Fruit fly (Drosophila melanogaster) whole organism, prepupa: ENCODE results near the gene CG46025.
A peak's percentile ranks its signal among the peaks of the same experiment; 100 is the strongest.

Source experiments
- Blimp-1 ChIP-seq: fragments of 200-800 bp; sonication (Bioruptor generic); optimal IDR thresholded peaks from 3 replicates; lab custom pipeline; 2017; ENCODE audit warnings: missing biosample characterization, missing genetic modification characterization, mild to moderate bottlenecking, moderate library complexity, missing genetic modification reagents
- CG10631 ChIP-seq: fragments of 200-800 bp; sonication (Bioruptor generic); optimal IDR thresholded peaks from 2 replicates; lab custom pipeline; 2016; ENCODE audit warnings: missing biosample characterization, missing genetic modification characterization
- CG15336 ChIP-seq: fragments of 200-800 bp; sonication (Bioruptor generic); IDR thresholded peaks from 2 replicates; pipeline ENCODE4 v1.3.6; 2022; ENCODE audit warnings: missing biosample characterization, missing genetic modification characterization
- CG16779 ChIP-seq: fragments of 200-800 bp; sonication (Bioruptor generic); optimal IDR thresholded peaks from 3 replicates; lab custom pipeline; 2017; ENCODE audit warnings: missing biosample characterization, mild to moderate bottlenecking, missing genetic modification characterization
- CG3032 ChIP-seq: fragments of 200-800 bp; optimal IDR thresholded peaks from 2 replicates; lab custom pipeline; 2019; ENCODE audit warnings: missing biosample characterization, mild to moderate bottlenecking, missing genetic modification characterization, moderate library complexity
- CG32006 ChIP-seq: fragments of 200-800 bp; sonication (Bioruptor generic); optimal IDR thresholded peaks from 3 replicates; lab custom pipeline; 2017; ENCODE audit warnings: missing biosample characterization, mild to moderate bottlenecking, missing genetic modification characterization
- CG6808 ChIP-seq: fragments of 200-800 bp; sonication (Bioruptor generic); optimal IDR thresholded peaks from 3 replicates; lab custom pipeline; 2017; ENCODE audit warnings: missing biosample characterization, missing genetic modification characterization, mild to moderate bottlenecking, moderate library complexity, missing genetic modification reagents
- CG9139 ChIP-seq: fragments of 200-800 bp; sonication (Bioruptor generic); optimal IDR thresholded peaks from 3 replicates; lab custom pipeline; 2017; ENCODE audit warnings: missing biosample characterization, mild to moderate bottlenecking, missing genetic modification characterization
- Eip78C ChIP-seq: fragments of 200-800 bp; sonication (Bioruptor generic); peaks from one replicate; lab custom pipeline; 2016; ENCODE audit warnings: missing biosample characterization, missing genetic modification characterization
- Hr4 ChIP-seq: fragments of 200-800 bp; sonication (Bioruptor generic); optimal IDR thresholded peaks from 3 replicates; lab custom pipeline; 2016; ENCODE audit warnings: missing biosample characterization, missing genetic modification characterization
- Lpt ChIP-seq: fragments of 200-800 bp; sonication (Bioruptor generic); optimal IDR thresholded peaks from 3 replicates; lab custom pipeline; 2016; ENCODE audit warnings: missing biosample characterization, missing genetic modification characterization
- OdsH ChIP-seq: fragments of 200-800 bp; sonication (Bioruptor generic); optimal IDR thresholded peaks from 3 replicates; lab custom pipeline; 2016; ENCODE audit warnings: missing biosample characterization, missing genetic modification characterization
- Sox15 ChIP-seq: fragments of 200-800 bp; sonication (Bioruptor generic); optimal IDR thresholded peaks from 3 replicates; lab custom pipeline; 2016; ENCODE audit warnings: missing biosample characterization, missing genetic modification characterization
- achi ChIP-seq: fragments of 200-800 bp; sonication (Bioruptor generic); optimal IDR thresholded peaks from 3 replicates; lab custom pipeline; 2016; ENCODE audit warnings: missing biosample characterization, missing genetic modification characterization
- cyc ChIP-seq: fragments of 200-800 bp; sonication (Bioruptor generic); optimal IDR thresholded peaks from 3 replicates; lab custom pipeline; 2016; ENCODE audit warnings: missing biosample characterization, missing genetic modification characterization
- dsx ChIP-seq: fragments of 200-800 bp; optimal IDR thresholded peaks from 3 replicates; lab custom pipeline; 2019; ENCODE audit warnings: missing biosample characterization, mild to moderate bottlenecking, missing genetic modification characterization, moderate library complexity; ENCODE audit not compliant: poor library complexity, severe bottlenecking
- eg ChIP-seq: fragments of 200-800 bp; sonication (Bioruptor generic); IDR thresholded peaks from 3 replicates; pipeline ENCODE4 v1.3.6; 2022; ENCODE audit warnings: missing biosample characterization, missing genetic modification characterization
- fd85E ChIP-seq: fragments of 200-800 bp; sonication (Bioruptor generic); optimal IDR thresholded peaks from 3 replicates; lab custom pipeline; 2016; ENCODE audit warnings: missing biosample characterization, missing genetic modification characterization
- fkh ChIP-seq: fragments of 200-800 bp; sonication (Bioruptor generic); optimal IDR thresholded peaks from 3 replicates; lab custom pipeline; 2017; ENCODE audit warnings: missing biosample characterization, mild to moderate bottlenecking, missing genetic modification characterization, moderate library complexity
- salr ChIP-seq, 2 experiments: fragments of 200-800 bp; sonication (Bioruptor generic); optimal IDR thresholded peaks; 3 replicates each; lab custom pipeline; 2016 to 2018; ENCODE audit warnings: missing biosample characterization in 2 of 2, missing genetic modification characterization in 2 of 2, mild to moderate bottlenecking in 1 of 2
- spab ChIP-seq: fragments of 200-800 bp; sonication (Bioruptor generic); optimal IDR thresholded peaks from 2 replicates; lab custom pipeline; 2017; ENCODE audit warnings: missing biosample characterization, mild to moderate bottlenecking, missing genetic modification characterization, missing genetic modification reagents
- ss ChIP-seq, 2 experiments: fragments of 200-800 bp; sonication (Bioruptor generic); optimal IDR thresholded peaks; 2 replicates in 1 of 2; 3 replicates in 1 of 2; lab custom pipeline; 2017 to 2018; ENCODE audit warnings: mild to moderate bottlenecking in 2 of 2, missing biosample characterization in 2 of 2, missing genetic modification characterization in 2 of 2, moderate library complexity in 1 of 2
- svp ChIP-seq: fragments of 200-800 bp; sonication (Bioruptor generic); peaks from one replicate; lab custom pipeline; 2016; ENCODE audit warnings: missing biosample characterization, missing genetic modification characterization
- vri ChIP-seq: fragments of 200-800 bp; sonication (Bioruptor generic); optimal IDR thresholded peaks from 3 replicates; lab custom pipeline; 2016; ENCODE audit warnings: missing biosample characterization, mild to moderate bottlenecking, missing genetic modification characterization

CG46025 gene

dm6 chr2L:7811249-7812002 is 57.5 kb downstream of the CG46025 start, which contains the start of gene LanB1 (continued):
- TF ChIP-seq spab (GFP tag; lab: Kevin White, UChicago): no peak
- TF ChIP-seq cyc (GFP tag; lab: Kevin White, UChicago): no peak
- TF ChIP-seq CG10631 (GFP tag; lab: Kevin White, UChicago): no peak
- TF ChIP-seq CG3032: no peak
- TF ChIP-seq vri (GFP tag; lab: Kevin White, UChicago): no peak
- peak; percentile 21 to 51 for TF ChIP-seq ss (GFP tag; optimal IDR thresholded peaks at IDR 0.05; lab: Kevin White, UChicago)
- no peak for TF ChIP-seq salr (GFP tag; optimal IDR thresholded peaks at IDR 0.05; lab: Kevin White, UChicago)
- no peak for TF ChIP-seq CG16779 (tag; lab: Kevin White, UChicago)
- peak; percentile 44 for TF ChIP-seq Lpt (GFP tag; lab: Kevin White, UChicago)
- no peak for TF ChIP-seq CG9139 (GFP tag; lab: Kevin White, UChicago)
- TF ChIP-seq fkh (GFP tag; lab: Kevin White, UChicago): peak; percentile 31
- peak; percentile 2 for TF ChIP-seq CG6808 (GFP tag; lab: Kevin White, UChicago)

dm6 chr2L:7812555-7813339 is 58.8 kb downstream of the CG46025 start:
- TF ChIP-seq CG15336 (GFP tag; lab: Robert Waterston, UW) (peak; percentile 36; the same call in 1 of the 2 replicates), eg (0 out of 3 replicates have a peak, but pooled peaks have one; percentile 19), CG10631 (GFP tag; lab: Kevin White, UChicago) (peak; percentile 7), Blimp-1 (GFP tag; lab: Kevin White, UChicago) (no peak), Hr4 (GFP tag; lab: Kevin White, UChicago) (peak; percentile 15), Sox15 (GFP tag; lab: Kevin White, UChicago) (no peak), OdsH (GFP tag; lab: Kevin White, UChicago) (peak; percentile 3), achi (no peak), CG32006 (GFP tag; lab: Kevin White, UChicago) (peak; percentile 33), svp (GFP tag; lab: Kevin White, UChicago) (no peak)

- peak; percentile 99 for TF ChIP-seq fkh (GFP tag; lab: Kevin White, UChicago)
- TF ChIP-seq CG6808 (GFP tag; lab: Kevin White, UChicago): peak; percentile 32
- peak in 1 of 2 experiments; percentile 44 for TF ChIP-seq ss (GFP tag; optimal IDR thresholded peaks at IDR 0.05; lab: Kevin White, UChicago)
- TF ChIP-seq fd85E (GFP tag; lab: Kevin White, UChicago): no peak
- TF ChIP-seq CG3032: no peak
- TF ChIP-seq dsx (GFP tag; lab: Kevin White, UChicago): peak; percentile 18
- peak; percentile 72 for TF ChIP-seq Eip78C
Measured at dm6 chr2L:7813357-7813756, 59.4 kb downstream of the CG46025 start.
